Fruit fly (Drosophila melanogaster): Measurements from ENCODE around the gene ssp3.

ssp3 gene

dm6 chr2L:18948724-18949108 is 5.0 kb upstream of the ssp3 start, which contains the start of gene CG10428:
Gene CG10428, plus strand, starts transcription at chr2L:18948884.
- TF ChIP-seq ey (GFP tag; optimal IDR thresholded peaks at IDR 0.05) (no peak), Myc (optimal IDR thresholded peaks at IDR 0.05) (peak; percentile 14), tai (GFP tag; optimal IDR thresholded peaks at IDR 0.05) (no peak)

DNA sequence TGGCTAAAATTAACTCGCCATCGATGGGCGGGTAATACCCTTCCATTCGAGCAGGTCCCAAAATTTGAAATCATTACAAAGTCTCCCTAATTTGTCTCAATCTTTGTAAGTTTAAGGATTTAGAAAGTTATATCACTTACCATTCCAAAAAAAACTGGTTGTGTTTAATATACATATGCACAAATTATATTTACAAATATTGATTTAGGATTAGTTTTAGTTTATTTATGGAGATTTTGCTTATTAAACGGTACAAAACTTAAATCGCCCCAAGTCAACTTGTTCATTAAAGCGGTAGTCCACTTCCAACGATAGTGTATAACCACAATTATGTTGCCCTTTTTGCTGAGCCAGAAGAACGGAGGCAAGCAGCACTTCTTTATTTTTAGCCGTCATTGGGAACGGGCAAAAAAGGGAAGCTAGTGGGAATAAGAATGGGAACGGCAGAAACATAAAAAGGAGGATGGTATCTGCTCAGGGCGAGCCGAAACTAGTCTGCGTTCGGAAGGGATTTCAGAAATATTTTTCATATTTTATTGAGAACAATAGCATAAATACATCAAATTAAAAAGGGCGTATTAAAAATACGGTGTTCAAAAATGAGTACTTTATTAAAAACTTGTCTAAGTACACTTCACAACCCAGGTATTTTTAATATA is 4.4 kb upstream of the ssp3 start:
- TF ChIP-seq CG9705 (GFP tag; optimal IDR thresholded peaks at IDR 0.05) (peak; percentile 46), woc (GFP tag; optimal IDR thresholded peaks at IDR 0.05) (peak; percentile 95), OdsH (GFP tag; optimal IDR thresholded peaks at IDR 0.05) (peak; percentile 83), brk (GFP tag; optimal IDR thresholded peaks at IDR 0.05) (no peak), sage (GFP tag; optimal IDR thresholded peaks at IDR 0.05) (no peak), br (GFP tag; optimal IDR thresholded peaks at IDR 0.05) (peak; percentile 84), dmrt93B (GFP tag; optimal IDR thresholded peaks at IDR 0.05) (peak; percentile 56), Hnf4 (GFP tag; optimal IDR thresholded peaks at IDR 0.05) (peak; percentile 70), lola (GFP tag; optimal IDR thresholded peaks at IDR 0.05) (no peak), HLH106 (tag; optimal IDR thresholded peaks at IDR 0.05) (peak; percentile 83), rgr (GFP tag; optimal IDR thresholded peaks at IDR 0.05) (peak; percentile 68), Sp1 (GFP tag; optimal IDR thresholded peaks at IDR 0.05) (peak; percentile 83), Jra (GFP tag; optimal IDR thresholded peaks at IDR 0.05) (peak; percentile 27), foxo (GFP tag; optimal IDR thresholded peaks at IDR 0.05) (peak in 1 of 2 experiments; percentile 81), dl (GFP tag; optimal IDR thresholded peaks at IDR 0.05; ENCODE audit: insufficient read depth in 1 of 2, partially characterized antibody in 2 of 2) (no peak), ey (GFP tag; optimal IDR thresholded peaks at IDR 0.05) (peak; percentile 80), fru (GFP tag; optimal IDR thresholded peaks at IDR 0.05) (peak; percentile 68), CG32264 (GFP tag; optimal IDR thresholded peaks at IDR 0.05) (peak; percentile 11), dsf (GFP tag; optimal IDR thresholded peaks at IDR 0.05; ENCODE audit: borderline replicate concordance) (peak; percentile 6), h (GFP tag; optimal IDR thresholded peaks at IDR 0.05) (peak; percentile 85), psq (GFP tag; optimal IDR thresholded peaks at IDR 0.05) (peak; percentile 84), Hr83 (GFP tag; optimal IDR thresholded peaks at IDR 0.05; ENCODE audit: poor library complexity, severe bottlenecking) (no peak)

dm6 chr2L:18947515-18947998 is 3.8 kb upstream of the ssp3 start:
- TF ChIP-seq usp (GFP tag; optimal IDR thresholded peaks at IDR 0.05), result no peak
- TF ChIP-seq CG9705 (GFP tag; optimal IDR thresholded peaks at IDR 0.05), result no peak
- TF ChIP-seq fru (GFP tag; optimal IDR thresholded peaks at IDR 0.05), result peak; percentile 84
- TF ChIP-seq Rel (GFP tag; optimal IDR thresholded peaks at IDR 0.05), result no peak
- peak; percentile 93 for TF ChIP-seq Rel (tag; optimal IDR thresholded peaks at IDR 0.05)
- TF ChIP-seq Dif (GFP tag; optimal IDR thresholded peaks at IDR 0.05; ENCODE audit: partially characterized antibody), result peak; percentile 83
- peak; percentile 21 to 63 for TF ChIP-seq dl (GFP tag; optimal IDR thresholded peaks at IDR 0.05; ENCODE audit: insufficient read depth in 1 of 2, partially characterized antibody in 2 of 2)
- no peak for TF ChIP-seq Abd-B (GFP tag; optimal IDR thresholded peaks at IDR 0.05)
- TF ChIP-seq GATAd (GFP tag; optimal IDR thresholded peaks at IDR 0.05), result no peak
- TF ChIP-seq CG32264 (GFP tag; optimal IDR thresholded peaks at IDR 0.05), result no peak
- TF ChIP-seq Myc (optimal IDR thresholded peaks at IDR 0.05), result no peak

DNA sequence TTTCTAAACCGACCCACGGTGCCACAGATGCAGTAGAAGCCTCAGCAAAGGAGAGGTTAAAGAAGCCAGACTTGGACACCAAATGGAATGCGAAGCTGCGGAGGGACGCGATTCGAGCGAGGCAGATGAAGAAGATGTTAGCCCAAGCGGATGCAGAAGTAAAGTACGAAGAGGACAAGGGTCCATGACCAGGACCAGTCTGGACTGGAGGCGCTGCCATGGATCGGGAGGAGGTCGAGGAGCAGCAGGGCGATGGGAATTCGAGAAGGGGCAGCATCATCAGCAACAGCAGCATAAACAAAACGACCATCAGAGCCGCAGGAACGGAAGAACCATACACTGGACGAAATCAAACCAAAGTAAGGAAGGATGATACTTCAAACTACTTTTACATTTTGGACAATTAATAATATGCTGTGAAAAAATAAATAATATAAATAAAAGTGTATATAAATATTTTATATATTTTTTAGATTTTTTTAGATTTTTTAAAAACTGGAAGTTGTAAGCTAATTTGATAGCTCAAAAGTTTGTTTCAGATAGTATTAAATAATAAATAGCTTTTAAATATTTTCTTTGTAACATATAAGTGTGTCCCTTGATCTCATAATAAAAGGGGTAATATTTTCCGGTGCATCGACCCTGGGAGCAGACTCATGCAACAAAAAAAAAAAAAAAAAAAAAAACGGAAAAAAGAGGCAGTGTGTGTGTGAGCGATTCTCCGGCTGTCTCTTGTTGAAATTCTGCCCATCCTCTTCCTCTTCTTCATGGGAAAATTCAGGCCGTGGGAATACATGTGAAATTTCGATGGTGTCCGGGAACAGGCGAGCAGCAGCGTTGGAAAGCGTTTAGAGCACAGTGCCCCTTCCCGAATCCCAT is 3.1 kb upstream of the ssp3 start:
- TF ChIP-seq woc (GFP tag; optimal IDR thresholded peaks at IDR 0.05) (no peak), Vsx2 (GFP tag; optimal IDR thresholded peaks at IDR 0.05; ENCODE audit: partially characterized antibody) (peak; percentile 52), jim (GFP tag; optimal IDR thresholded peaks at IDR 0.05) (peak; percentile 30), CG32264 (GFP tag; optimal IDR thresholded peaks at IDR 0.05) (no peak), usp (GFP tag; optimal IDR thresholded peaks at IDR 0.05) (no peak), rgr (GFP tag; optimal IDR thresholded peaks at IDR 0.05) (peak; percentile 72), dmrt93B (GFP tag; optimal IDR thresholded peaks at IDR 0.05) (peak; percentile 56), Mio (GFP tag; optimal IDR thresholded peaks at IDR 0.05) (no peak), tai (GFP tag; optimal IDR thresholded peaks at IDR 0.05) (no peak), Hr83 (GFP tag; optimal IDR thresholded peaks at IDR 0.05; ENCODE audit: poor library complexity, severe bottlenecking) (peak; percentile 65), ey (GFP tag; optimal IDR thresholded peaks at IDR 0.05) (no peak), lola (GFP tag; optimal IDR thresholded peaks at IDR 0.05) (no peak), Dfd (GFP tag; optimal IDR thresholded peaks at IDR 0.05) (no peak), brk (GFP tag; optimal IDR thresholded peaks at IDR 0.05) (peak; percentile 57), Sp1 (GFP tag; optimal IDR thresholded peaks at IDR 0.05) (peak; percentile 94), psq (GFP tag; optimal IDR thresholded peaks at IDR 0.05) (peak; percentile 88), Abd-B (GFP tag; optimal IDR thresholded peaks at IDR 0.05) (no peak), pan (optimal IDR thresholded peaks at IDR 0.05) (no peak), Rel (GFP tag; optimal IDR thresholded peaks at IDR 0.05) (no peak), Rel (tag; optimal IDR thresholded peaks at IDR 0.05) (peak; percentile 24), h (GFP tag; optimal IDR thresholded peaks at IDR 0.05) (peak; percentile 44), Hnf4 (GFP tag; optimal IDR thresholded peaks at IDR 0.05) (peak; percentile 35), Jra (GFP tag; optimal IDR thresholded peaks at IDR 0.05) (no peak), CrebA (GFP tag; optimal IDR thresholded peaks at IDR 0.05; ENCODE audit: borderline replicate concordance) (no peak), Myc (optimal IDR thresholded peaks at IDR 0.05) (no peak), N (GFP tag; optimal IDR thresholded peaks at IDR 0.05) (no peak), sv (GFP tag; optimal IDR thresholded peaks at IDR 0.05) (no peak), HLH106 (tag; optimal IDR thresholded peaks at IDR 0.05) (peak; percentile 90), fru (GFP tag; optimal IDR thresholded peaks at IDR 0.05) (no peak)

All from whole organism, wandering third instar larva.